Worm (Caenorhabditis elegans) whole organism, late embryonic: ENCODE results near the gene K12H6.2.

Source experiments
- Y22D7AL.16 ChIP-seq: sonication (generic microtip); optimal IDR thresholded peaks from 2 replicates; lab custom pipeline; 2016; ENCODE audit warnings: missing genetic modification characterization, missing compliant biosample characterization
- ama-1 ChIP-seq: fragments of 150-350 bp; optimal IDR thresholded peaks from 2 replicates; lab custom pipeline; 2014
- gmeb-2 ChIP-seq: sonication (generic microtip); optimal IDR thresholded peaks from 2 replicates; lab custom pipeline; 2016; ENCODE audit warnings: missing genetic modification characterization, inconsistent platforms, missing compliant biosample characterization
- pha-4 ChIP-seq: fragments of 150-350 bp; optimal IDR thresholded peaks from 2 replicates; lab custom pipeline; 2018; ENCODE audit warnings: missing biosample characterization, missing genetic modification reagents, missing genetic modification characterization

DNA sequence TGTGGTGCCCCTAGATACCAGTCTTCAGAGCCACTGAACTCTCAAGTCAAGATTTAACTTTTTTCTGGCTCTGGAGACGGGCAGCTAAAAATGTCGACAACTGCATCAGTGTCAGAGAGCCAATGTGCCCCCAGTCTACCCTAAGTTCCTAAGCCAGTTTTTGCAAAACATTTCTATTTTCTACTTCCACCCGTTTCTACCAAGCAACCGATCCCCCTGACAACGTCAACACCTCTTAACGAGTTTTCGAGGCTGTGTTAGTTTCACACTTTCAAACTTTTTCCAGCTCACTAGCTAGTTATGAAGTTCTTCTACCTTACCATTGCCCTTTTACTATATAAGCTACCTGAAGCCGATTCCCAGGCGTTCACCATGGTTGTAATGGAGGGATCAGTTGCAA lies 48.9 kb upstream of the K12H6.2 start, which contains the start of gene Y110A2AL.5:
- no peak for TF ChIP-seq Y22D7AL.16 (tag; lab: Kevin White, UChicago)
- no peak for TF ChIP-seq ama-1 (lab: Kevin White, UChicago)
- TF ChIP-seq gmeb-2 (tag; lab: Kevin White, UChicago), result no peak
- no peak for TF ChIP-seq pha-4
